Fruit fly (Drosophila melanogaster): Measurements from ENCODE around the gene CG5078.
"Not testable (repeated sequence)": the region's sequence is repeated elsewhere in the genome, so short reads cannot be mapped to it uniquely, and the experiment has no call there.

DNA sequence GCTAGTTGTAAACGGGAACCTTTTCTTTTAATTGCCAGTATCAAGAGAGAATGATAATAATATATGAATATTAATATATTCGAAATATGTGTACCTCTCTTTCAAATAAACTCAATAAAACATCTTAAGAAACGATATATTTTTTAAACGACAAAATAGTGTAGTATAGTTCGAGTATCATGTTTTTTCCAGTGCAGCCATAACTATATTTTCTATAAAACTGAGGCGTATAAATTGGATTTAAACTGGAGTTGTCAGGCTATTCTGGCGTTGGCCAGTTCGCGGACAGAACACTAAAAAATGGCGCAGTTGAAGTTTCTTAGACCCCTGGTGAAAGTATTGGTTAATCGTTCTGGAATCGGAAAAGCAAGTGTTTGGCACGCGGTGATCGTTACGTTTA lies 1.9 kb upstream of the CG5078 start, which contains the start of gene CG17637:
- not testable (repeated sequence) for TF ChIP-seq fd59A, acj6, Blimp-1, CG6792 (GFP tag; optimal IDR thresholded peaks at IDR 0.05)
